Worm (Caenorhabditis elegans) whole organism, L4 larva: ENCODE measurements around the gene lir-3.

Source experiments
- jun-1 ChIP-seq: fragments of 150-350 bp; optimal IDR thresholded peaks from 2 replicates; lab custom pipeline; 2014; ENCODE audit warnings: missing biosample characterization, missing genetic modification reagents, missing genetic modification characterization
- lim-7 ChIP-seq: fragments of 200-800 bp; sonication (Bioruptor generic); IDR thresholded peaks from 2 replicates; pipeline ENCODE4 v1.3.6; 2022; ENCODE audit warnings: missing genetic modification characterization, missing compliant biosample characterization
- lin-39 ChIP-seq: fragments of 150-350 bp; optimal IDR thresholded peaks from 2 replicates; lab custom pipeline; 2014; ENCODE audit warnings: missing biosample characterization, missing genetic modification reagents, missing genetic modification characterization
- nhr-41 ChIP-seq: fragments of 200-800 bp; sonication (Bioruptor generic); IDR thresholded peaks from 2 replicates; pipeline ENCODE4 v1.3.6; 2022; ENCODE audit warnings: missing genetic modification reagents, missing genetic modification characterization, missing compliant biosample characterization
- nhr-6 ChIP-seq: fragments of 150-350 bp; optimal IDR thresholded peaks from 2 replicates; lab custom pipeline; 2014; ENCODE audit warnings: missing biosample characterization, missing genetic modification characterization

DNA sequence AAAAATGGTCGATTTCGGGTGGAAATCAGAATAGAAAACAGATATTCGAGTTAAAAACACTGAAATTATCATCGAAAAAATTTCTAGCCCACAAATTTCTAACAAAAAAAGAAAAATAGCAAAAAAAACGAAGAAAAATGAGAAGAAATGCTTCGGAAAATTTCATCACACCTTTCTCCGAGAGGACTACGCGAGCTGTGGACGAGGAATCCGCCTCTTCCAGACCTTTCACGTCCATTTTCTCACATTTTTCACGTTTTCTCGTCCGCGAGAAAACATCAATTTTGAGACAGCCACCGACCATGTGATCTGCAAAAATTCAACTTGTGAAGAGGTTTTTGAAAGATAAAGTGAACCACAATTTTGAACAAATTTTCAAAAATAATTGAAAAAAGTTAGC lies 8.2 kb downstream of the lir-3 start:
- TF ChIP-seq nhr-41 (GFP tag; lab: Robert Waterston, UW) = no peak
- TF ChIP-seq lin-39 (tag; lab: Kevin White, UChicago) = no peak
- TF ChIP-seq jun-1 (tag; lab: Kevin White, UChicago) = no peak
- TF ChIP-seq nhr-6 (tag; lab: Kevin White, UChicago) = no peak
- no peak for TF ChIP-seq lim-7 (GFP tag; lab: Robert Waterston, UW)
